Worm (Caenorhabditis elegans) whole organism, dauer: ENCODE data around the gene sfxn-1.4.

Experiments
- unc-62 ChIP-seq: sonication (generic microtip); optimal IDR thresholded peaks from 2 replicates; lab custom pipeline; 2017; ENCODE audit warnings: missing biosample characterization, missing genetic modification reagents, missing genetic modification characterization

The sfxn-1.4 gene

ce11 chrII:11681136-11681824, at the start of gene sfxn-1.4, which contains the start of gene C47D12.4:
sfxn-1.4 (minus strand) TSS chrII:11681236.
C47D12.4 (plus strand) TSS chrII:11681774.
- TF ChIP-seq unc-62 (GFP tag; lab: Kevin White, UChicago), result no peak

- TF ChIP-seq unc-62 (GFP tag; lab: Kevin White, UChicago), result no peak
Observed at ce11 chrII:11729757-11730535, 48.9 kb upstream of the sfxn-1.4 start.

DNA sequence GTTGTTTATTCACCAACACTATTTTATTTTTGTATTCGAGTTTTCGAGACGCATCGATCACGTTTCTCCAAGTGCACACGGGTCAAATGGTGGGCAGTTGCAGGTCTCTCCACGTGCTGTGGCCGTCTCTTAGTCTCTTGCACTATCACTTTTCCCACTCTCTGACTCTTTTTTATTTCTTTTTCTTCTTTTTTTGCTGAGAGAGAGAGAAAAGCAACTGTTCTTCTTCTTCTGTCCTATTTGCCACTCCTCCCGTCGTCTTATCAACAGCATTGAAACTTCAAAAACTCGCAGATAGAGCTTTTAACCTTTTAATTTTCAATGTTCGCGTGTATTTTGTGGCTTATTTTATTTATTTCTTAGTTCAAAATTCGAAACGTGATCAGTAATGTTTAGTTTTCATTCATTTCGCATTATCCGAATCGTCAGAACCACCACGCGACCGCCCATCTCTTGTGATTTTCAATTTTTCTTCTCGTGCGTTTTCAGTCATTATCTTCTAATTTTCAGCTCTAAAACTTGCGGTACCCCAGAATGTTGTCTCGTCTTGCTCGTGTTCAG, 47.6 kb upstream of the sfxn-1.4 start, which contains the start of gene alh-8:
Gene alh-8 (plus strand): TSS at position 511 of the 561 bp plus-strand sequence.
- no peak for TF ChIP-seq unc-62 (GFP tag; lab: Kevin White, UChicago)

- no peak for TF ChIP-seq unc-62 (GFP tag; lab: Kevin White, UChicago)
Observed at ce11 chrII:11727438-11727837, 46.4 kb upstream of the sfxn-1.4 start.

DNA sequence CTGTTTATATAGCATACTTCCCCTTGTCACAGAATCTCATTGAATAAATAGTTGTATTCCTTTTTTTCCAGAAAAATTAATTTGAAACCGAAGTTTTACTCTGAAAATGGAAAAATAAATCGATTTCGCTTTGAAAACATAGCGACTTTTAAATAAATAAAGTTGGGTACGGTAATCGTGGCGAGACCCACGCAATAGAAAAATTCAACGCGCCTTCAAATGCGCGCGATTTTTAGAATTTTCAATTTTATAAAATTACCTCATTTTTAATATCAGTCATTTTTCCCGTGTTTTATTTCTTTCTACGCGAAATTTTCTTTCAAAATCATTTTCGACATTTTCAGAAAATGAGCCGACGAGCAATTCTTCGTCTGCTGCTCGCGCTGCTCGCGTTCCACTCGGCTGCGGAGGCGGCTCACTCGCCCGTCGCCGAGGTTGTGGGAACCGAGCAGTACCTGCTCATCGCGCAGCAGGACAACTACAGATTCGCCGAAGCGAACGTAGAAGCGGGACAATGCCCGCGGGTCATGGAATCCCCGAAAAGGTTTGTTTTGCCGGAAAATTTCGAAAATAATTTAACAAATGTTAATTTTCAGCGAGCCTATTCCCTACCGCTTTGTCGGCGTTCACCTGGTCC, 45.6 kb upstream of the sfxn-1.4 start, which contains the start of gene F13D12.5:
Gene F13D12.5 (plus strand): TSS at position 345 of the 637 bp plus-strand sequence.
- TF ChIP-seq unc-62 (GFP tag; lab: Kevin White, UChicago), result no peak

- no peak for TF ChIP-seq unc-62 (GFP tag; lab: Kevin White, UChicago)
Observed at ce11 chrII:11725615-11726014, 44.6 kb upstream of the sfxn-1.4 start.

- no peak for TF ChIP-seq unc-62 (GFP tag; lab: Kevin White, UChicago)
Observed at ce11 chrII:11724362-11724761, 43.3 kb upstream of the sfxn-1.4 start.

ce11 chrII:11723904-11724303, 42.9 kb upstream of the sfxn-1.4 start, which contains the start of gene ldh-1:
ldh-1 (plus strand) TSS chrII:11724204.
- no peak for TF ChIP-seq unc-62 (GFP tag; lab: Kevin White, UChicago)

DNA sequence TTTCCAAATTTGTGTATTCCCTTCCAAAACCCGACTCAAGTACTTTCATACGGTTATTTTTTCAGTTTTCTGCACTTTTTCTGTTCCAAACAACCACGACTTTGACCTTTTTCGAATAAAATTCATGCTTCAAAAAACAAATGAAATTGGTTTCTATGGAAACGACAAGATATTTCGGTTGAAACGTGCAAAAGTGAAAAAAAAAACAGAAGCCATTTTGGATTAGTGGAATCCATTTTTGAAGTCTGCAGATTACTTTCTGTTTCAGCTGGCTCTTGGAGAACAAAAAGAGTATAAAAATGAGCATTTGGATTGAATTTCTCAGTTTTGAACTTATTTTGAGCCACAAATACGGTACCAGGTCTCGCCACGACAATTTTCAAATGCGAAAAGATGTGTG, 41.1 kb upstream of the sfxn-1.4 start:
- TF ChIP-seq unc-62 (GFP tag; lab: Kevin White, UChicago), result no peak

- no peak for TF ChIP-seq unc-62 (GFP tag; lab: Kevin White, UChicago)
Observed at ce11 chrII:11721604-11722003, 40.6 kb upstream of the sfxn-1.4 start.

- no peak for TF ChIP-seq unc-62 (GFP tag; lab: Kevin White, UChicago)
Observed at ce11 chrII:11720819-11721218, 39.8 kb upstream of the sfxn-1.4 start.

DNA sequence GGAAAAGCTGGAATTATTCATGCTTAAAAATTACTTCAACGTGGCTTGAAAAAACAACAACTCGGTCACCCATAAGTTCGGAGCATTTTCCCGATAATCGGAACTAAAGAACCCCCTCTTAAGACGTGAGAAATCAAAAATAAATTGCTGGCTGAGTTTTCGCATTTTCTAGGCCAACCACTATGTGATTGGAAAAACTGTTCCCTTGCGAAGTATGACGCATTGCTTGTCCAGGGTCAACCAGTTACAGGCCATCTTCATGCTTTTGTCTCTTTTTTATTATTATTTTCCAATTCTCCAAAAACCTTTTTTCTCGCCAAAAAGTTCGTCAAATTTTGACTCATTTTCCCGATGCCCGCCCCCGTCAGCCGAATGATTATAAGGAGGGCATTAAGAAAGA, 39.1 kb upstream of the sfxn-1.4 start, which contains the start of gene F13D12.3:
Gene F13D12.3 (plus strand): TSS at position 301 of the 400 bp plus-strand sequence.
- no peak for TF ChIP-seq unc-62 (GFP tag; lab: Kevin White, UChicago)

- no peak for TF ChIP-seq unc-62 (GFP tag; lab: Kevin White, UChicago)
Observed at ce11 chrII:11719533-11719932, 38.5 kb upstream of the sfxn-1.4 start.

DNA sequence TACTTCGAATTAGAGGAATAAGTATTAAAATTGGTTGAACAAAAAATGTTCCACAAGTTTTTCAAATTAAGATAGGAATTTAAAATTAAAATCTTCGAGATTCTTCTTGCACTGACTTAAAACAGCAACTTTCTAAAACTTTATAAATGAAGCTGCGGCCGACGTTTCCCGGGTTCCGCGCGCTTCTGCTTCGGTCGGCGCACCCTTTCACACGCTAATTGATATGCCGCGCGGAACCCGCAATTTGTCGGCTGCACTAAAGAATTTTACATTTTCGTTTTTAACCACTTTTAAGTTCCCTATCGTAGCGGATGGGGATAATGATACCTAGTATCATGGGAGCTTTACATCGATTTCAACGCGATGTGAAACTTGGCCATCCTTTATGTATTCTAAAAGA, 33.7 kb upstream of the sfxn-1.4 start:
- TF ChIP-seq unc-62 (GFP tag; lab: Kevin White, UChicago), result no peak

DNA sequence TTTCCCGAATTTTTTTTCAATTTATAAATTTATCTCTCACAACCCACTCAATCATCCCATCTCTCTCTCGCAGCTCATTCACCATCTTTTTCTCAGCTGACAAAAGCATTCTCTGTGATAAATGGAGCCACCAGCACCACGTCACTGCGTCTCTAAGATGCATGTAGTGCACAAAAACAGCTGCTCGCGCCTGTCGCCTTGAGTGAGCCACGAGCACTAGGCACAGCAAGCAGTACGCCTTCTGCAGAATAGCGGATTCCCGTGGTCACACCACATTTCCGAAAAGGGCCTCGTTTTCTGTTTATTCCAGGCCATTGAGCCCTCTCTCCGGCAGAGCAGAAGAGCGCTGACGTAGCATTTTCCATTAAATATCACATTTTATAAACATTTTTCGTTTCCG, 32.5 kb upstream of the sfxn-1.4 start, which contains the start of gene F13D12.10:
Gene F13D12.10 (plus strand): TSS at position 231 of the 400 bp plus-strand sequence.
- TF ChIP-seq unc-62 (GFP tag; lab: Kevin White, UChicago), result no peak
